Fruit fly (Drosophila melanogaster): Measurements from ENCODE around the gene Hyls1.
A peak's percentile ranks its signal among the peaks of the same experiment; 100 is the strongest.

DNA sequence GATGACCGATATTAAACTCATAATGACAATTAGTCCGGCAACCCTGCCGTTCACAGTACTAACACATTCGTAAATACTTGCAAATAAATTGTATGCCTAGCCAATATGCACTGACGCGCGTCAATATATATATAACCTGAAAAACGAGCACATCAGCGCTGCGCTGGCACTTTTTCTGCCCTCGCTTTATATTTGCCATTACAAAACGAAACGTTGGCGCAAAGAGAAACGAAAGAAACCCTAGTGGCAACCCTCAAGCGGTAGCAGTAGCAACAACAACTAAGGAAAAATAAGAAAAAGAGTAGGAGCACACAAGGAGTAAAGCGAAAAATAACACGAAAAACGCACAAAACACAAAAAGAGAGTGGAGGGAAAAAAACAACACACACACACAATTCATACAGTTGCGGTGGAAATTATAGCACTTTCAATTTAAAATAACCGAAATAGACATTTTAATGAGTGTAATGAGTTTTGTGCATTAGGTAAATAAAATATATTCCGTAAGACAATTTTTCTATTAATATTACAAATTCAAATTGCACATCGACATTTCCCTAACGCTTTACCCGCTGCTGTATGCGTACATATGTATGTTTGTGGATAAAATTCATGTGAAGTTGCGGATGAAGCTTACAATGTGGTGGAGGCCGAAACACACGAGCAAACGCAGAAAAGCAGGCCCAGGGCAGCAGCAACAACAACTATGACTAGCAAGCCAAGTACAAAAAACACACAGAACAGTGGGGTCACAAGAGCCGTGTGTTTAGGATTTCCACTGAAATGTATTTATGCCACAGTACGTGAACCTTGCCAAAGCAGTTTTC lies 1.5 kb downstream of the Hyls1 start:
- TF ChIP-seq EcR (GFP tag; optimal IDR thresholded peaks at IDR 0.05) (peak; percentile 73), CG34367 (tag; optimal IDR thresholded peaks at IDR 0.05) (peak; percentile 99), CG8301 (tag; optimal IDR thresholded peaks at IDR 0.05) (peak; percentile 99), CG4496 (GFP tag; IDR thresholded peaks at IDR 0.05) (peak; percentile 99), CG9948 (tag; optimal IDR thresholded peaks at IDR 0.05) (peak; percentile 99), CG14655 (GFP tag; optimal IDR thresholded peaks at IDR 0.05) (peak; percentile 99), fd96Ca (GFP tag; IDR thresholded peaks at IDR 0.05) (peak; percentile 98), Snoo (tag; optimal IDR thresholded peaks at IDR 0.05) (peak; percentile 99), CG17806 (tag; optimal IDR thresholded peaks at IDR 0.05) (peak; percentile 99), CG32121 (GFP tag; IDR thresholded peaks at IDR 0.05) (peak; percentile 99), Ets98B (GFP tag; IDR thresholded peaks at IDR 0.05) (peak; percentile 99), CG13204 (GFP tag; optimal IDR thresholded peaks at IDR 0.05) (peak; percentile 98), CG10348 (GFP tag; IDR thresholded peaks at IDR 0.05) (peak; percentile 82), Pif1B (GFP tag; optimal IDR thresholded peaks at IDR 0.05) (peak; percentile 99)

Measured in whole organism, pupa.